Worm (Caenorhabditis elegans): ENCODE measurements around the gene C06B8.2.
"Not testable (repeated sequence)": the region's sequence is repeated elsewhere in the genome, so short reads cannot be mapped to it uniquely, and the experiment has no call there.

Gene C06B8.2

ce11 chrV:15429125-15429524, 49.4 kb downstream of the C06B8.2 start:
- TF ChIP-seq tbp1 (GFP tag; optimal IDR thresholded peaks at IDR 0.05) (peak; percentile 86), rpc-1 (tag; optimal IDR thresholded peaks at IDR 0.05) (peak; percentile 58), let-526 (GFP tag; IDR thresholded peaks at IDR 0.05) (0 out of 2 replicates have a peak, but pooled peaks have one; percentile 13), cebp-2 (GFP tag; IDR thresholded peaks at IDR 0.05) (peak; percentile 76; the same call in 1 of the 2 replicates), B0261.1 (tag; optimal IDR thresholded peaks at IDR 0.05) (peak; percentile 64), Y53F4B.3 (GFP tag; IDR thresholded peaks at IDR 0.05) (peak; percentile 49; the same call in 1 of the 2 replicates), aptf-3 (GFP tag; IDR thresholded peaks at IDR 0.05) (0 out of 2 replicates have a peak, but pooled peaks have one; percentile 56), ztf-25 (GFP tag; IDR thresholded peaks at IDR 0.05) (peak; percentile 87; the same call in 1 of the 2 replicates), hsf-1 (GFP tag; IDR thresholded peaks at IDR 0.05) (peak; percentile 68; the same call in 1 of the 2 replicates)
- TF ChIP-seq rpc-1 (optimal IDR thresholded peaks at IDR 0.05) = not testable (repeated sequence)

- no peak for TF ChIP-seq B0035.1 (tag; optimal IDR thresholded peaks at IDR 0.05)
- no peak for TF ChIP-seq snpc-1.1 (tag; optimal IDR thresholded peaks at IDR 0.05; ENCODE audit: insufficient read depth)
- no peak for TF ChIP-seq sptf-2 (GFP tag; optimal IDR thresholded peaks at IDR 0.05)
- TF ChIP-seq lin-40 (tag; optimal IDR thresholded peaks at IDR 0.05) = no peak
- TF ChIP-seq bed-1 (GFP tag; IDR thresholded peaks at IDR 0.05) = no peak
- TF ChIP-seq madf-8 (GFP tag; conservative IDR thresholded peaks at IDR 0.05) = no peak
- TF ChIP-seq egl-18 (GFP tag; IDR thresholded peaks at IDR 0.05) = no peak
- no peak for TF ChIP-seq atf-7 (tag; optimal IDR thresholded peaks at IDR 0.05)
- no peak for TF ChIP-seq unc-130 (GFP tag; optimal IDR thresholded peaks at IDR 0.05)
- TF ChIP-seq cebp-2 (GFP tag; IDR thresholded peaks at IDR 0.05) = no peak
- TF ChIP-seq F49E8.2 (tag; optimal IDR thresholded peaks at IDR 0.05; ENCODE audit: insufficient read depth) = no peak
- no peak for TF ChIP-seq efl-1 (GFP tag; optimal IDR thresholded peaks at IDR 0.05)
- no peak for TF ChIP-seq nfyb-1 (GFP tag; IDR thresholded peaks at IDR 0.05)
- TF ChIP-seq F22D6.2 (tag; optimal IDR thresholded peaks at IDR 0.05) = no peak
- TF ChIP-seq C17E4.6 (GFP tag; IDR thresholded peaks at IDR 0.05) = no peak
- no peak for TF ChIP-seq sea-2 (GFP tag; IDR thresholded peaks at IDR 0.05)
- no peak for TF ChIP-seq F57C9.4 (tag; optimal IDR thresholded peaks at IDR 0.05)
- TF ChIP-seq hmg-20 (GFP tag; IDR thresholded peaks at IDR 0.05) = no peak
Measured at ce11 chrV:15426944-15427343, 51.6 kb downstream of the C06B8.2 start, which contains the start of gene fbxa-209. Gene fbxa-209, minus strand, starts transcription at chrV:15427044.

Data from whole organism, young adult.